Worm (Caenorhabditis elegans) whole organism, early embryonic: Measurements from ENCODE around the gene M02F4.2.

Source experiments
- B0310.2 ChIP-seq: sonication (generic microtip); optimal IDR thresholded peaks from 2 replicates; lab custom pipeline; 2016; ENCODE audit warnings: mild to moderate bottlenecking, missing genetic modification characterization, missing compliant biosample characterization
- F13C5.2 ChIP-seq: sonication (generic microtip); optimal IDR thresholded peaks from 2 replicates; lab custom pipeline; 2017; ENCODE audit warnings: mild to moderate bottlenecking, missing genetic modification characterization, inconsistent platforms, missing compliant biosample characterization
- ama-1 ChIP-seq: fragments of 150-350 bp; optimal IDR thresholded peaks from 2 replicates; lab custom pipeline; 2014
- ceh-13 ChIP-seq: fragments of 200-800 bp; sonication (Bioruptor generic); optimal IDR thresholded peaks from 2 replicates; lab custom pipeline; 2018; ENCODE audit warnings: mild to moderate bottlenecking, missing genetic modification characterization, missing compliant biosample characterization
- ceh-36 ChIP-seq: sonication (generic microtip); optimal IDR thresholded peaks from 2 replicates; lab custom pipeline; 2016; ENCODE audit warnings: missing genetic modification characterization, inconsistent platforms, missing compliant biosample characterization
- ets-7 ChIP-seq: sonication (generic microtip); optimal IDR thresholded peaks from 2 replicates; lab custom pipeline; 2016; ENCODE audit warnings: missing genotype, missing genetic modification characterization, missing compliant biosample characterization
- flt-1 ChIP-seq: fragments of 200-800 bp; sonication (Bioruptor generic); IDR thresholded peaks from 2 replicates; pipeline ENCODE4 v1.3.6; 2022; ENCODE audit warnings: missing genetic modification characterization, missing compliant biosample characterization
- pes-1 ChIP-seq: fragments of 200-800 bp; sonication (Bioruptor generic); IDR thresholded peaks from 2 replicates; pipeline ENCODE4 v1.3.6; 2022; ENCODE audit warnings: missing genetic modification reagents, missing genetic modification characterization, missing compliant biosample characterization
- scrt-1 ChIP-seq: fragments of 200-800 bp; sonication (Bioruptor generic); IDR thresholded peaks from 2 replicates; pipeline ENCODE4 v1.3.6; 2022; ENCODE audit warnings: missing genetic modification characterization, missing compliant biosample characterization
- sea-1 ChIP-seq: fragments of 200-800 bp; sonication (Bioruptor generic); conservative IDR thresholded peaks from 2 replicates; pipeline ENCODE4 v1.3.6; 2022; ENCODE audit warnings: missing genetic modification characterization, missing compliant biosample characterization
- tbx-11 ChIP-seq: fragments of 200-800 bp; sonication (Bioruptor generic); IDR thresholded peaks from 2 replicates; pipeline ENCODE4 v1.3.6; 2022; ENCODE audit warnings: missing genetic modification characterization, missing compliant biosample characterization
- tbx-37 ChIP-seq: fragments of 200-800 bp; sonication (Bioruptor generic); conservative IDR thresholded peaks from 2 replicates; pipeline ENCODE4 v1.3.6; 2022; ENCODE audit warnings: missing genetic modification reagents, missing genetic modification characterization, missing compliant biosample characterization
- tra-4 ChIP-seq: sonication (generic microtip); optimal IDR thresholded peaks from 2 replicates; lab custom pipeline; 2017; ENCODE audit warnings: missing genetic modification characterization, missing compliant biosample characterization

ce11 chrX:3025145-3025544, 9.0 kb downstream of the M02F4.2 start:
- no peak for TF ChIP-seq flt-1 (GFP tag; lab: Robert Waterston, UW)
- no peak for TF ChIP-seq ama-1 (lab: Kevin White, UChicago)
- TF ChIP-seq tbx-37 (GFP tag; lab: Robert Waterston, UW) = no peak
- TF ChIP-seq sea-1 (GFP tag; lab: Robert Waterston, UW) = no peak
- TF ChIP-seq ceh-36 (tag; lab: Kevin White, UChicago) = no peak
- no peak for TF ChIP-seq B0310.2 (tag; lab: Kevin White, UChicago)
- no peak for TF ChIP-seq tbx-11 (GFP tag; lab: Robert Waterston, UW)
- TF ChIP-seq tra-4 (tag; lab: Kevin White, UChicago) = no peak
- TF ChIP-seq scrt-1 = no peak
- TF ChIP-seq ets-7 (tag; lab: Kevin White, UChicago) = no peak
- no peak for TF ChIP-seq ceh-13 (GFP tag; lab: Kevin White, UChicago)
- TF ChIP-seq pes-1 (GFP tag; lab: Robert Waterston, UW) = no peak
- TF ChIP-seq F13C5.2 (tag; lab: Kevin White, UChicago) = no peak
